Worm (Caenorhabditis elegans): ENCODE data around the gene R05D3.3.

DNA sequence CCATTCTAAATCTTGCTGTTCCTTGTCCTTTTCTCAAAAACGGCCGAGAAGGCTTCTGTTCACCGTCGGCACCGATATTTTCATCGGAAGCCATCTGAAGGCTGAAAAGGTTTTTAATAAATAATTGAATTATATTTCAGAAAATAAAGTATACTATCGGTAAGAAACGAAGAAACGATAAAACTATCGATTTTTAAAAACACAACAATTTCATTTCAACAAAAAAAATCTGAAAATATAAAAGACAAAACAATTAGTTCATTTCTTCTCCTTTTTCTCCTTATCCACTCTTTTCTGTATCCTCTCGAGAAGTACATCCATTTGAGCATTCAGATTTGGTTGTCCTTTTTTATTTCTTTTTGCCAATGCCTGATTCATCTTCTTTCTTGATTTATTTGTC lies 45.3 kb upstream of the R05D3.3 start, which contains the start of gene sas-4:
- TF ChIP-seq F13C5.2 (tag; optimal IDR thresholded peaks at IDR 0.05) (no peak), hmbx-1 (tag; optimal IDR thresholded peaks at IDR 0.05) (no peak), ceh-13 (GFP tag; optimal IDR thresholded peaks at IDR 0.05) (no peak), ets-7 (tag; optimal IDR thresholded peaks at IDR 0.05) (no peak)
